Worm (Caenorhabditis elegans) whole organism, L1 larva: ENCODE measurements around the gene nhr-20.

ENCODE experiments used
- C04F5.9 ChIP-seq: sonication (generic microtip); optimal IDR thresholded peaks from 2 replicates; lab custom pipeline; 2016; ENCODE audit warnings: missing genetic modification characterization, missing compliant biosample characterization
- F16B12.6 ChIP-seq: fragments of 150-350 bp; optimal IDR thresholded peaks from 2 replicates; lab custom pipeline; 2014; ENCODE audit warnings: missing biosample characterization, missing genetic modification characterization
- Y116A8C.19 ChIP-seq: sonication (generic microtip); optimal IDR thresholded peaks from 2 replicates; lab custom pipeline; 2016; ENCODE audit warnings: missing compliant biosample characterization, missing genetic modification characterization, borderline replicate concordance
- aly-2 ChIP-seq: fragments of 150-350 bp; optimal IDR thresholded peaks from 2 replicates; lab custom pipeline; 2014; ENCODE audit warnings: missing biosample characterization, missing genetic modification characterization
- blmp-1 ChIP-seq: fragments of 150-350 bp; optimal IDR thresholded peaks from 2 replicates; lab custom pipeline; 2014; ENCODE audit warnings: missing biosample characterization, missing genetic modification characterization
- ceh-63 ChIP-seq: fragments of 200-800 bp; sonication (Bioruptor generic); optimal IDR thresholded peaks from 2 replicates; lab custom pipeline; 2018; ENCODE audit warnings: mild to moderate bottlenecking, missing genetic modification characterization, missing compliant biosample characterization
- ceh-8 ChIP-seq: fragments of 200-800 bp; sonication (Bioruptor generic); optimal IDR thresholded peaks from 2 replicates; lab custom pipeline; 2018; ENCODE audit warnings: mild to moderate bottlenecking, missing genetic modification characterization, moderate library complexity, missing compliant biosample characterization
- ceh-82 ChIP-seq, 3 experiments: fragments of 150-350 bp in 1 of 3; sonication (generic microtip) in 2 of 3; optimal IDR thresholded peaks; 2 replicates each; lab custom pipeline; 2014 to 2017; ENCODE audit warnings: missing biosample characterization in 3 of 3, missing genetic modification characterization in 3 of 3
- ceh-88 ChIP-seq: fragments of 200-800 bp; sonication (Bioruptor generic); IDR thresholded peaks from 2 replicates; pipeline ENCODE4 v1.3.6; 2022; ENCODE audit warnings: missing genetic modification characterization, missing compliant biosample characterization
- ceh-90 ChIP-seq: sonication (generic microtip); optimal IDR thresholded peaks from 2 replicates; lab custom pipeline; 2016; ENCODE audit warnings: missing genetic modification characterization, missing compliant biosample characterization
- dpl-1 ChIP-seq, 3 experiments: fragments of 150-350 bp in 2 of 3; sonication (generic microtip) in 1 of 3; optimal IDR thresholded peaks; 2 replicates each; lab custom pipeline; 2014 to 2017; ENCODE audit warnings: missing biosample characterization in 3 of 3, missing genetic modification characterization in 3 of 3, missing genetic modification reagents in 3 of 3
- dsc-1 ChIP-seq: sonication (generic microtip); optimal IDR thresholded peaks from 2 replicates; lab custom pipeline; 2016; ENCODE audit warnings: mild to moderate bottlenecking, missing genetic modification characterization, missing compliant biosample characterization
- efl-1 ChIP-seq, 4 experiments: fragments of 150-350 bp; optimal IDR thresholded peaks in 3 of 4; peaks in 1 of 4; 1 replicate in 1 of 4; 2 replicates in 3 of 4; lab custom pipeline; 2014; ENCODE audit warnings: missing biosample characterization in 2 of 4, missing genetic modification characterization in 2 of 4, missing genetic modification reagents in 2 of 4
- egl-27 ChIP-seq, 2 experiments: fragments of 150-350 bp in 1 of 2; sonication (generic microtip); optimal IDR thresholded peaks; 3 replicates each; lab custom pipeline; 2017 to 2018; ENCODE audit warnings: missing biosample characterization in 2 of 2, missing genetic modification characterization in 2 of 2, missing genetic modification reagents in 2 of 2
- elt-2 ChIP-seq: sonication (generic microtip); optimal IDR thresholded peaks from 2 replicates; lab custom pipeline; 2016; ENCODE audit warnings: missing genetic modification characterization, mild to moderate bottlenecking, inconsistent platforms, missing compliant biosample characterization, missing genetic modification reagents
- fkh-8 ChIP-seq: sonication (generic microtip); optimal IDR thresholded peaks from 2 replicates; lab custom pipeline; 2016; ENCODE audit warnings: mild to moderate bottlenecking, missing genetic modification characterization, missing compliant biosample characterization
- fos-1 ChIP-seq: fragments of 150-350 bp; optimal IDR thresholded peaks from 2 replicates; lab custom pipeline; 2014; ENCODE audit warnings: missing biosample characterization, missing genetic modification characterization
- hlh-17 ChIP-seq: fragments of 200-800 bp; sonication (Bioruptor generic); optimal IDR thresholded peaks from 2 replicates; lab custom pipeline; 2018; ENCODE audit warnings: missing genetic modification characterization, mild to moderate bottlenecking, missing compliant biosample characterization, moderate library complexity, borderline replicate concordance
- hlh-4 ChIP-seq: sonication (generic microtip); optimal IDR thresholded peaks from 2 replicates; lab custom pipeline; 2016; ENCODE audit warnings: mild to moderate bottlenecking, missing genetic modification characterization, missing compliant biosample characterization
- lin-13 ChIP-seq: fragments of 150-350 bp; optimal IDR thresholded peaks from 2 replicates; lab custom pipeline; 2014; ENCODE audit warnings: missing biosample characterization, missing genetic modification reagents, missing genetic modification characterization
- lin-14 ChIP-seq: fragments of 200-800 bp; sonication (Bioruptor generic); optimal IDR thresholded peaks from 2 replicates; lab custom pipeline; 2018; ENCODE audit warnings: mild to moderate bottlenecking, missing genetic modification characterization, moderate library complexity, missing compliant biosample characterization
- lin-15B ChIP-seq: fragments of 150-350 bp; sonication (generic microtip); optimal IDR thresholded peaks from 3 replicates; lab custom pipeline; 2014; ENCODE audit warnings: missing biosample characterization, missing genetic modification characterization
- lsy-2 ChIP-seq, 2 experiments: fragments of 150-350 bp; optimal IDR thresholded peaks; 2 replicates each; lab custom pipeline; 2014; ENCODE audit warnings: missing biosample characterization in 2 of 2, missing genetic modification characterization in 2 of 2
- mdl-1 ChIP-seq, 2 experiments: fragments of 150-350 bp; optimal IDR thresholded peaks; 2 replicates each; lab custom pipeline; 2014 to 2017; ENCODE audit warnings: missing biosample characterization in 2 of 2, missing genetic modification characterization in 2 of 2, inconsistent platforms in 1 of 2
- mef-2 ChIP-seq: fragments of 150-350 bp; optimal IDR thresholded peaks from 2 replicates; lab custom pipeline; 2014; ENCODE audit warnings: missing biosample characterization, missing genetic modification characterization
- nhr-19 ChIP-seq: fragments of 200-800 bp; sonication (Bioruptor generic); conservative IDR thresholded peaks from 2 replicates; pipeline ENCODE4 v1.3.6; 2022; ENCODE audit warnings: missing genetic modification characterization, missing compliant biosample characterization
- nhr-237 ChIP-seq: fragments of 150-350 bp; optimal IDR thresholded peaks from 2 replicates; lab custom pipeline; 2014; ENCODE audit warnings: missing biosample characterization, missing genetic modification characterization
- nhr-28 ChIP-seq: fragments of 150-350 bp; optimal IDR thresholded peaks from 2 replicates; lab custom pipeline; 2014; ENCODE audit warnings: missing biosample characterization, missing genetic modification characterization
- nhr-47 ChIP-seq: sonication (generic microtip); optimal IDR thresholded peaks from 2 replicates; lab custom pipeline; 2016; ENCODE audit warnings: mild to moderate bottlenecking, missing genetic modification characterization, moderate library complexity, missing compliant biosample characterization
- nhr-71 ChIP-seq: sonication (generic microtip); optimal IDR thresholded peaks from 2 replicates; lab custom pipeline; 2016; ENCODE audit warnings: mild to moderate bottlenecking, missing genetic modification characterization, moderate library complexity, missing compliant biosample characterization
- nhr-76 ChIP-seq: sonication (generic microtip); optimal IDR thresholded peaks from 2 replicates; lab custom pipeline; 2017; ENCODE audit warnings: missing biosample characterization, missing genetic modification characterization
- nhr-84 ChIP-seq: sonication (generic microtip); optimal IDR thresholded peaks from 2 replicates; lab custom pipeline; 2017; ENCODE audit warnings: missing biosample characterization, missing genetic modification characterization
- nhr-90 ChIP-seq: sonication (generic microtip); optimal IDR thresholded peaks from 2 replicates; lab custom pipeline; 2016; ENCODE audit warnings: mild to moderate bottlenecking, missing genetic modification characterization, missing compliant biosample characterization; ENCODE audit not compliant: poor library complexity
- pag-3 ChIP-seq: sonication (generic microtip); optimal IDR thresholded peaks from 2 replicates; lab custom pipeline; 2017; ENCODE audit warnings: missing genetic modification characterization, mild to moderate bottlenecking, missing compliant biosample characterization, antibody characterized with exemption, borderline replicate concordance; ENCODE audit not compliant: insufficient read depth
- pax-3 ChIP-seq: fragments of 200-800 bp; sonication (Bioruptor generic); optimal IDR thresholded peaks from 2 replicates; lab custom pipeline; 2018; ENCODE audit warnings: mild to moderate bottlenecking, missing genetic modification characterization, moderate library complexity, missing compliant biosample characterization
- pqm-1 ChIP-seq: sonication (generic microtip); optimal IDR thresholded peaks from 3 replicates; lab custom pipeline; 2017; ENCODE audit warnings: missing biosample characterization, missing genetic modification characterization
- rnt-1 ChIP-seq: sonication (generic microtip); optimal IDR thresholded peaks from 2 replicates; lab custom pipeline; 2016; ENCODE audit warnings: mild to moderate bottlenecking, missing genetic modification characterization, moderate library complexity, missing compliant biosample characterization
- snpc-4 ChIP-seq: fragments of 150-350 bp; optimal IDR thresholded peaks from 2 replicates; lab custom pipeline; 2014; ENCODE audit warnings: missing biosample characterization, missing genetic modification characterization
- snu-23 ChIP-seq: sonication (generic microtip); optimal IDR thresholded peaks from 2 replicates; lab custom pipeline; 2016; ENCODE audit warnings: missing genetic modification characterization, missing compliant biosample characterization
- sox-4 ChIP-seq: sonication (generic microtip); optimal IDR thresholded peaks from 2 replicates; lab custom pipeline; 2016; ENCODE audit warnings: missing genetic modification characterization, missing compliant biosample characterization
- sptf-1 ChIP-seq: fragments of 150-350 bp; optimal IDR thresholded peaks from 2 replicates; lab custom pipeline; 2014; ENCODE audit warnings: missing biosample characterization, missing genetic modification characterization
- swsn-7 ChIP-seq: sonication (generic microtip); optimal IDR thresholded peaks from 2 replicates; lab custom pipeline; 2016; ENCODE audit warnings: missing genetic modification characterization, missing compliant biosample characterization
- tbx-2 ChIP-seq: sonication (generic microtip); optimal IDR thresholded peaks from 2 replicates; lab custom pipeline; 2016; ENCODE audit warnings: missing genetic modification characterization, missing compliant biosample characterization
- tlp-1 ChIP-seq: fragments of 150-350 bp; optimal IDR thresholded peaks from 2 replicates; lab custom pipeline; 2014; ENCODE audit warnings: missing biosample characterization, missing genetic modification characterization
- unc-130 ChIP-seq: fragments of 150-350 bp; optimal IDR thresholded peaks from 2 replicates; lab custom pipeline; 2017; ENCODE audit warnings: missing biosample characterization, missing genetic modification characterization, inconsistent platforms
- unc-30 ChIP-seq: sonication (generic microtip); optimal IDR thresholded peaks from 2 replicates; lab custom pipeline; 2017; ENCODE audit warnings: missing biosample characterization, missing genetic modification characterization
- vab-15 ChIP-seq: sonication (generic microtip); optimal IDR thresholded peaks from 2 replicates; lab custom pipeline; 2017; ENCODE audit warnings: missing genotype, mild to moderate bottlenecking, missing genetic modification characterization, missing compliant biosample characterization
- zip-4 ChIP-seq: fragments of 200-800 bp; sonication (Bioruptor generic); optimal IDR thresholded peaks from 2 replicates; lab custom pipeline; 2018; ENCODE audit warnings: mild to moderate bottlenecking, missing genetic modification characterization, moderate library complexity, missing compliant biosample characterization
- ztf-11 ChIP-seq, 2 experiments: sonication (generic microtip); optimal IDR thresholded peaks; 2 replicates each; lab custom pipeline; 2016 to 2017; ENCODE audit warnings: missing genetic modification characterization in 2 of 2, missing biosample characterization in 1 of 2, missing compliant biosample characterization in 1 of 2

The nhr-20 gene

DNA sequence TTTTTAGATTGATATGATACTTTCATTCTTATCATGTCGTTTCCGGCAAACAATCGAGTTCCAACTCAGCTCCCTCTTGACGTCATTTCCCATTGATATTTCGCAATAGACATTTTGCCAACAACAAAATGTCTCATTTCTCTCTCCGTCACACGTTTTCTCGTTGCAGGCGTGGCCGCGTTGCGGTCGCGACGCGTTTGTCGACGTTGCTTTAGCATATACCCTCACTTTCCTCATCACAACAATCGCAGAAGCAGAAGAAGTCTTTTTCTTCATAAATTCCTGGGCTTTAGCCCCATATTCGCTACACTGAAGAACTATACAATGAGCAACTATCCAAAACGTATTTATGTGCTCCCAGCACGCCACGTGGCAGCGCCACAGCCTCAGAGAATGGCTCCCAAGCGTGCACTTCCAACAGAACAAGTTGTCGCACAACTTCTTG is 39.3 kb downstream of the nhr-20 start, which contains the start of gene xbp-1 (continued):
- TF ChIP-seq Y116A8C.19 (tag; lab: Kevin White, UChicago): no peak
- no peak for TF ChIP-seq ceh-88 (GFP tag; lab: Robert Waterston, UW)
- TF ChIP-seq aly-2 (tag; lab: Kevin White, UChicago): peak; percentile 45
- peak; percentile 94 for TF ChIP-seq fos-1 (tag; lab: Kevin White, UChicago)
- no peak for TF ChIP-seq sox-4 (tag; lab: Kevin White, UChicago)
- peak; percentile 97 for TF ChIP-seq lin-14 (GFP tag; lab: Kevin White, UChicago)
- peak; percentile 30 for TF ChIP-seq ceh-8 (GFP tag; lab: Kevin White, UChicago)
- TF ChIP-seq efl-1 (optimal IDR thresholded peaks at IDR 0.05; lab: Kevin White, UChicago): peak; percentile 76 to 86
- TF ChIP-seq efl-1 (GFP tag; optimal IDR thresholded peaks at IDR 0.05 in 1 of 2; lab: Kevin White, UChicago): peak; percentile 67 to 95
- peak; percentile 64 to 73 (median 67) for TF ChIP-seq dpl-1 (GFP tag; optimal IDR thresholded peaks at IDR 0.05; lab: Kevin White, UChicago)
- no peak for TF ChIP-seq ceh-90 (tag; lab: Kevin White, UChicago)
- peak in 1 of 2 experiments; percentile 31 for TF ChIP-seq ztf-11 (tag; optimal IDR thresholded peaks at IDR 0.05; lab: Kevin White, UChicago)
- TF ChIP-seq fkh-8 (tag; lab: Kevin White, UChicago): peak; percentile 97
- no peak for TF ChIP-seq nhr-76 (tag; lab: Kevin White, UChicago)
- TF ChIP-seq pqm-1 (tag; lab: Kevin White, UChicago): peak; percentile 79
- TF ChIP-seq nhr-28 (tag; lab: Kevin White, UChicago): no peak
- TF ChIP-seq rnt-1 (tag; lab: Kevin White, UChicago): peak; percentile 89
- peak; percentile 86 to 94 (median 88) for TF ChIP-seq ceh-82 (tag; optimal IDR thresholded peaks at IDR 0.05; lab: Kevin White, UChicago)
- TF ChIP-seq tbx-2 (tag; lab: Kevin White, UChicago): peak; percentile 86
- TF ChIP-seq elt-2 (tag; lab: Kevin White, UChicago): peak; percentile 89
- peak; percentile 95 for TF ChIP-seq nhr-71 (tag; lab: Kevin White, UChicago)
- peak; percentile 78 for TF ChIP-seq swsn-7 (tag; lab: Kevin White, UChicago)
- TF ChIP-seq nhr-19 (GFP tag; lab: Robert Waterston, UW): peak; percentile 67
- no peak for TF ChIP-seq sptf-1 (tag; lab: Kevin White, UChicago)
- TF ChIP-seq dsc-1 (tag; lab: Kevin White, UChicago): peak; percentile 54
- TF ChIP-seq unc-30 (tag; lab: Kevin White, UChicago): no peak
- TF ChIP-seq unc-130 (tag; lab: Kevin White, UChicago): no peak
- TF ChIP-seq zip-4: peak; percentile 99
- peak in 1 of 2 experiments; percentile 65 for TF ChIP-seq egl-27 (tag; optimal IDR thresholded peaks at IDR 0.05; lab: Kevin White, UChicago)
- TF ChIP-seq F16B12.6 (tag; lab: Kevin White, UChicago): peak; percentile 44
- TF ChIP-seq lin-15B (tag; lab: Kevin White, UChicago): peak; percentile 68
- peak; percentile 80 for TF ChIP-seq nhr-90 (tag; lab: Kevin White, UChicago)
- no peak for TF ChIP-seq nhr-84 (tag; lab: Kevin White, UChicago)
- peak; percentile 88 for TF ChIP-seq nhr-47 (tag; lab: Kevin White, UChicago)
- peak; percentile 69 for TF ChIP-seq snpc-4 (tag; lab: Kevin White, UChicago)
- TF ChIP-seq mdl-1 (tag; optimal IDR thresholded peaks at IDR 0.05; lab: Kevin White, UChicago): peak in 1 of 2 experiments; percentile 92
- TF ChIP-seq lsy-2 (tag; optimal IDR thresholded peaks at IDR 0.05; lab: Kevin White, UChicago): peak; percentile 80 to 93
- TF ChIP-seq hlh-4 (tag; lab: Kevin White, UChicago): no peak
- TF ChIP-seq nhr-237: peak; percentile 85
- no peak for TF ChIP-seq ceh-63

DNA sequence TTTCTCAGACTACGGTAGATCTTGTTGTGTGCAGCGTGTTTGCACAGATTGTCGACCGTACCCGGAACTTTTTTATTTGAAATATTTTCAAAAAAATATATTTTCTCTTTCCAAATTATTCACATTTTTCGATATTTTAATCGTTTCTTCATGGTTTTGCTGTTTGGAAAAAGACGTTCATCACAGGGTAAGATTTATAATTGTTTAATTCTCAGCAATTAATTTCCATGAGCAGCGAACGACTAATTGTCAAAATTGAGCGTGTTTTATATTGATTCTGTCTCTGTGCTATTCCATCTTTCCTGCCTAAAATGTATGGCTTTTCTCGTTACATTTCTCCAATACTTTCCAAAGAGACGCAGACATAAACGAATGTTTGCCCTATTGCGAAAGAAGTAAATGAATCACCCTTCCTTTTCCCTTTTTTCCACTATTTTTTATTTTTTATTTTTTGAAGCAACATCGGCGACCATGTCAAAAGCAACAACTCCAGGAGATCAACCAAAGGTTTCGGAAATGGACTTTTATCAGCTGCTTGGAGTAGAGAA is 41.9 kb downstream of the nhr-20 start, which contains the start of gene dnj-16:
TSS of gene dnj-16 (plus strand) at position 51 of the 548 bp plus-strand sequence.
- TF ChIP-seq nhr-90 (tag; lab: Kevin White, UChicago): no peak
- no peak for TF ChIP-seq pag-3
- TF ChIP-seq tlp-1 (tag; lab: Kevin White, UChicago): no peak
- TF ChIP-seq snu-23: peak; percentile 17
- no peak for TF ChIP-seq ceh-63
- no peak for TF ChIP-seq mef-2 (tag; lab: Kevin White, UChicago)
- TF ChIP-seq pax-3: no peak
- TF ChIP-seq blmp-1: peak; percentile 80
- no peak for TF ChIP-seq lin-13
- no peak for TF ChIP-seq fkh-8 (tag; lab: Kevin White, UChicago)
- no peak for TF ChIP-seq elt-2 (tag; lab: Kevin White, UChicago)
- TF ChIP-seq swsn-7 (tag; lab: Kevin White, UChicago): no peak
- no peak for TF ChIP-seq ceh-90 (tag; lab: Kevin White, UChicago)
- no peak for TF ChIP-seq C04F5.9 (tag; lab: Kevin White, UChicago)
- TF ChIP-seq lin-15B (tag; lab: Kevin White, UChicago): peak; percentile 6
- peak; percentile 34 for TF ChIP-seq zip-4
- TF ChIP-seq vab-15: no peak
- TF ChIP-seq hlh-17: no peak
